Worm (Caenorhabditis elegans): ENCODE data around the gene B0252.3.

The B0252.3 gene

ce11 chrII:6919363-6919851, 11.8 kb upstream of the B0252.3 start, which contains the start of gene B0252.1 (continued):
- TF ChIP-seq unc-62 (GFP tag; optimal IDR thresholded peaks at IDR 0.05 in 1 of 2) (no peak), unc-62 (tag; optimal IDR thresholded peaks at IDR 0.05) (no peak), dmd-8 (GFP tag; IDR thresholded peaks at IDR 0.05) (no peak), saeg-2 (GFP tag; IDR thresholded peaks at IDR 0.05) (no peak), madf-5 (GFP tag; IDR thresholded peaks at IDR 0.05) (no peak), nhr-102 (tag; optimal IDR thresholded peaks at IDR 0.05) (peak; percentile 31), zip-2 (tag; optimal IDR thresholded peaks at IDR 0.05) (no peak), dve-1 (tag; optimal IDR thresholded peaks at IDR 0.05; ENCODE audit: insufficient read depth) (no peak), php-3 (GFP tag; IDR thresholded peaks at IDR 0.05) (peak; percentile 95), mxl-3 (GFP tag; optimal IDR thresholded peaks at IDR 0.05) (peak; percentile 20), tra-1 (GFP tag; IDR thresholded peaks at IDR 0.05) (no peak), dmd-9 (GFP tag; IDR thresholded peaks at IDR 0.05) (no peak), aly-2 (tag; optimal IDR thresholded peaks at IDR 0.05) (no peak), nhr-28 (tag; optimal IDR thresholded peaks at IDR 0.05) (peak; percentile 97), pqm-1 (tag; optimal IDR thresholded peaks at IDR 0.05) (peak; percentile 56), aha-1 (tag) (peak; percentile 13), Y105C5A.15 (GFP tag; IDR thresholded peaks at IDR 0.05) (no peak), ceh-82 (tag; optimal IDR thresholded peaks at IDR 0.05) (no peak), rbr-2 (tag; optimal IDR thresholded peaks at IDR 0.05) (no peak), lir-3 (tag; optimal IDR thresholded peaks at IDR 0.05) (no peak), nhr-42 (GFP tag; IDR thresholded peaks at IDR 0.05) (no peak), lin-29 (GFP tag; IDR thresholded peaks at IDR 0.05) (no peak), tag-97 (GFP tag; IDR thresholded peaks at IDR 0.05) (no peak), nhr-111 (GFP tag; optimal IDR thresholded peaks at IDR 0.05) (no peak), F10B5.3 (tag; optimal IDR thresholded peaks at IDR 0.05) (no peak), nhr-41 (GFP tag; IDR thresholded peaks at IDR 0.05) (no peak), R02D3.7 (tag; optimal IDR thresholded peaks at IDR 0.05) (no peak), gei-8 (GFP tag; optimal IDR thresholded peaks at IDR 0.05) (no peak)

- TF ChIP-seq daf-16 (GFP tag; optimal IDR thresholded peaks at IDR 0.05) (no peak), daf-16 (tag; optimal IDR thresholded peaks at IDR 0.05) (peak; percentile 27), zag-1 (tag; optimal IDR thresholded peaks at IDR 0.05) (no peak), arid-1 (GFP tag; conservative IDR thresholded peaks at IDR 0.05) (no peak), pqm-1 (tag; optimal IDR thresholded peaks at IDR 0.05) (peak; percentile 77), rbr-2 (tag; optimal IDR thresholded peaks at IDR 0.05) (no peak), unc-39 (tag; optimal IDR thresholded peaks at IDR 0.05) (no peak)
These were observed 11.3 kb upstream of the B0252.3 start, which contains the start of gene B0252.5 for ce11 chrII:6918862-6919261. TSS of gene B0252.5 (minus strand) at chrII:6918878.

ce11 chrII:6917710-6918109, 10.2 kb upstream of the B0252.3 start, which contains the start of gene B0252.11:
TSS of gene B0252.11 (minus strand) at chrII:6917810.
- no peak for TF ChIP-seq ceh-32 (tag; optimal IDR thresholded peaks at IDR 0.05; ENCODE audit: poor library complexity)
- peak; percentile 42 for TF ChIP-seq aha-1 (tag)

- TF ChIP-seq sdz-12 (GFP tag; optimal IDR thresholded peaks at IDR 0.05) (no peak), mdl-1 (tag; optimal IDR thresholded peaks at IDR 0.05) (no peak)
These were observed 8.3 kb upstream of the B0252.3 start, which contains the start of gene B0252.8 for ce11 chrII:6915875-6916274. TSS of gene B0252.8 (plus strand) at chrII:6916166.

ce11 chrII:6913309-6913708, 5.8 kb upstream of the B0252.3 start, which contains the start of gene cyn-10:
TSS of gene cyn-10 (minus strand) at chrII:6913365.
- TF ChIP-seq nhr-42 (GFP tag; IDR thresholded peaks at IDR 0.05) (0 out of 2 replicates have a peak, but pooled peaks have one; percentile 35), F49E8.2 (tag; optimal IDR thresholded peaks at IDR 0.05; ENCODE audit: borderline replicate concordance) (peak; percentile 6), Y48G9A.11 (GFP tag; IDR thresholded peaks at IDR 0.05) (peak; percentile 81), rbr-2 (tag; optimal IDR thresholded peaks at IDR 0.05) (peak; percentile 45), ZK337.2 (GFP tag; IDR thresholded peaks at IDR 0.05) (peak; percentile 98), nhr-77 (tag; optimal IDR thresholded peaks at IDR 0.05) (no peak), lsy-2 (tag; optimal IDR thresholded peaks at IDR 0.05) (peak in 1 of 2 experiments; percentile 82), ztf-11 (tag; optimal IDR thresholded peaks at IDR 0.05) (no peak), hlh-11 (tag; optimal IDR thresholded peaks at IDR 0.05) (peak; percentile 39), sdz-12 (GFP tag; optimal IDR thresholded peaks at IDR 0.05) (peak; percentile 70), hif-1 (tag; optimal IDR thresholded peaks at IDR 0.05) (peak in 1 of 2 experiments; percentile 86), ces-1 (GFP tag; optimal IDR thresholded peaks at IDR 0.05) (no peak), hlh-30 (tag; optimal IDR thresholded peaks at IDR 0.05; ENCODE audit: insufficient read depth) (peak; percentile 57), nhr-111 (GFP tag; optimal IDR thresholded peaks at IDR 0.05) (no peak)
